Worm (Caenorhabditis elegans) whole organism, L2 larva: ENCODE measurements around the gene F01G10.6.

Experiments used
- F13H6.1 ChIP-seq: sonication (generic microtip); optimal IDR thresholded peaks from 2 replicates; lab custom pipeline; 2016; ENCODE audit warnings: missing genetic modification characterization, missing compliant biosample characterization
- ZK546.5 ChIP-seq: sonication (generic microtip); optimal IDR thresholded peaks from 2 replicates; lab custom pipeline; 2017; ENCODE audit warnings: missing biosample characterization, missing genetic modification characterization
- alr-1 ChIP-seq: fragments of 150-350 bp; optimal IDR thresholded peaks from 2 replicates; lab custom pipeline; 2014; ENCODE audit warnings: missing biosample characterization, missing genetic modification characterization
- ama-1 ChIP-seq: fragments of 150-350 bp; optimal IDR thresholded peaks from 2 replicates; lab custom pipeline; 2018; ENCODE audit warnings: inconsistent platforms
- blmp-1 ChIP-seq: sonication (generic microtip); optimal IDR thresholded peaks from 2 replicates; lab custom pipeline; 2017; ENCODE audit warnings: missing genetic modification characterization, mild to moderate bottlenecking, missing compliant biosample characterization, antibody characterized with exemption, moderate library complexity; ENCODE audit not compliant: insufficient read depth
- ceh-16 ChIP-seq: fragments of 150-350 bp; optimal IDR thresholded peaks from 2 replicates; lab custom pipeline; 2014; ENCODE audit warnings: missing biosample characterization, missing genetic modification characterization
- ceh-82 ChIP-seq: fragments of 150-350 bp; optimal IDR thresholded peaks from 2 replicates; lab custom pipeline; 2014; ENCODE audit warnings: missing biosample characterization, missing genetic modification characterization
- crh-2 ChIP-seq: sonication (generic microtip); optimal IDR thresholded peaks from 2 replicates; lab custom pipeline; 2017; ENCODE audit warnings: missing biosample characterization, missing genetic modification characterization
- dmd-4 ChIP-seq: sonication (generic microtip); optimal IDR thresholded peaks from 2 replicates; lab custom pipeline; 2017; ENCODE audit warnings: missing biosample characterization, missing genetic modification characterization
- elt-1 ChIP-seq: fragments of 150-350 bp; optimal IDR thresholded peaks from 2 replicates; lab custom pipeline; 2014; ENCODE audit warnings: missing biosample characterization, missing genetic modification characterization
- gmeb-1 ChIP-seq: fragments of 150-350 bp; optimal IDR thresholded peaks from 2 replicates; lab custom pipeline; 2014; ENCODE audit warnings: missing biosample characterization, missing genetic modification characterization
- lin-11 ChIP-seq: fragments of 150-350 bp; sonication (generic microtip); optimal IDR thresholded peaks from 2 replicates; lab custom pipeline; 2014; ENCODE audit warnings: missing biosample characterization, missing genetic modification characterization, inconsistent platforms, mixed read lengths
- lin-13 ChIP-seq: fragments of 150-350 bp; optimal IDR thresholded peaks from 2 replicates; lab custom pipeline; 2014; ENCODE audit warnings: missing biosample characterization, missing genetic modification reagents, missing genetic modification characterization
- lin-39 ChIP-seq: fragments of 150-350 bp; optimal IDR thresholded peaks from 2 replicates; lab custom pipeline; 2014; ENCODE audit warnings: missing biosample characterization, missing genetic modification reagents, missing genetic modification characterization
- mab-5 ChIP-seq: fragments of 150-350 bp; optimal IDR thresholded peaks from 2 replicates; lab custom pipeline; 2014; ENCODE audit warnings: missing biosample characterization, missing genetic modification characterization
- mbf-1 ChIP-seq: sonication (generic microtip); optimal IDR thresholded peaks from 2 replicates; lab custom pipeline; 2017; ENCODE audit warnings: missing biosample characterization, missing genetic modification characterization
- mdl-1 ChIP-seq, 2 experiments: fragments of 150-350 bp in 1 of 2; sonication (generic microtip) in 1 of 2; optimal IDR thresholded peaks; 2 replicates each; lab custom pipeline; 2017; ENCODE audit warnings: missing biosample characterization in 2 of 2, missing genetic modification characterization in 2 of 2
- nhr-10 ChIP-seq: sonication (generic microtip); optimal IDR thresholded peaks from 2 replicates; lab custom pipeline; 2017; ENCODE audit warnings: missing biosample characterization, missing genetic modification characterization
- nhr-11 ChIP-seq: fragments of 150-350 bp; optimal IDR thresholded peaks from 2 replicates; lab custom pipeline; 2014; ENCODE audit warnings: missing biosample characterization, missing genetic modification characterization
- nhr-12 ChIP-seq: fragments of 150-350 bp; optimal IDR thresholded peaks from 2 replicates; lab custom pipeline; 2014; ENCODE audit warnings: missing biosample characterization, missing genetic modification characterization
- nhr-129 ChIP-seq: fragments of 150-350 bp; optimal IDR thresholded peaks from 2 replicates; lab custom pipeline; 2014; ENCODE audit warnings: missing biosample characterization, missing genetic modification characterization
- nhr-21 ChIP-seq: fragments of 150-350 bp; optimal IDR thresholded peaks from 2 replicates; lab custom pipeline; 2014; ENCODE audit warnings: missing biosample characterization, missing genetic modification characterization
- nhr-23 ChIP-seq: fragments of 150-350 bp; optimal IDR thresholded peaks from 2 replicates; lab custom pipeline; 2014; ENCODE audit warnings: missing biosample characterization, missing genetic modification reagents, missing genetic modification characterization
- nhr-237 ChIP-seq: fragments of 150-350 bp; optimal IDR thresholded peaks from 2 replicates; lab custom pipeline; 2014; ENCODE audit warnings: missing biosample characterization, missing genetic modification characterization
- nhr-25 ChIP-seq: fragments of 150-350 bp; sonication (generic microtip); optimal IDR thresholded peaks from 3 replicates; lab custom pipeline; 2014; ENCODE audit warnings: missing biosample characterization, missing genetic modification characterization
- nhr-6 ChIP-seq: fragments of 150-350 bp; optimal IDR thresholded peaks from 2 replicates; lab custom pipeline; 2014; ENCODE audit warnings: missing biosample characterization, missing genetic modification characterization
- skn-1 ChIP-seq: sonication (generic microtip); optimal IDR thresholded peaks from 2 replicates; lab custom pipeline; 2017; ENCODE audit warnings: missing biosample characterization, missing genetic modification characterization
- sma-3 ChIP-seq: sonication (generic microtip); optimal IDR thresholded peaks from 2 replicates; lab custom pipeline; 2016; ENCODE audit warnings: missing genetic modification reagents, missing genetic modification characterization, missing compliant biosample characterization
- unc-39 ChIP-seq: fragments of 150-350 bp; optimal IDR thresholded peaks from 2 replicates; lab custom pipeline; 2014; ENCODE audit warnings: missing biosample characterization, missing genetic modification characterization
- unc-55 ChIP-seq: fragments of 150-350 bp; sonication (generic microtip); optimal IDR thresholded peaks from 3 replicates; lab custom pipeline; 2014; ENCODE audit warnings: missing biosample characterization, missing genetic modification reagents, missing genetic modification characterization
- unc-62 ChIP-seq: fragments of 150-350 bp; optimal IDR thresholded peaks from 2 replicates; lab custom pipeline; 2014; ENCODE audit warnings: missing biosample characterization, missing genetic modification reagents, missing genetic modification characterization
- zag-1 ChIP-seq: fragments of 150-350 bp; optimal IDR thresholded peaks from 2 replicates; lab custom pipeline; 2014; ENCODE audit warnings: missing biosample characterization, missing genetic modification characterization
- ztf-11 ChIP-seq: sonication (generic microtip); optimal IDR thresholded peaks from 2 replicates; lab custom pipeline; 2017; ENCODE audit warnings: missing biosample characterization, missing genetic modification characterization
- ztf-4 ChIP-seq: fragments of 150-350 bp; optimal IDR thresholded peaks from 2 replicates; lab custom pipeline; 2014; ENCODE audit warnings: missing biosample characterization, missing genetic modification characterization

Gene F01G10.6

ce11 chrIV:10216078-10216477 lies 11.4 kb downstream of the F01G10.6 start, which contains the start of gene col-124:
TSS of gene col-124 (plus strand) at chrIV:10216451.
- TF ChIP-seq lin-39 (tag; lab: Kevin White, UChicago): no peak
- no peak for TF ChIP-seq nhr-12
- no peak for TF ChIP-seq F13H6.1 (tag; lab: Kevin White, UChicago)
- no peak for TF ChIP-seq alr-1 (tag; lab: Kevin White, UChicago)

ce11 chrIV:10215393-10215792 lies 12.0 kb downstream of the F01G10.6 start:
- TF ChIP-seq ama-1 (lab: Kevin White, UChicago) (no peak), ztf-4 (tag; lab: Kevin White, UChicago) (no peak), mab-5 (tag; lab: Kevin White, UChicago) (no peak), nhr-12 (no peak), mdl-1 (tag; optimal IDR thresholded peaks at IDR 0.05; lab: Kevin White, UChicago) (no peak), ceh-82 (tag; lab: Kevin White, UChicago) (no peak), skn-1 (tag; lab: Kevin White, UChicago) (no peak), nhr-25 (tag; lab: Kevin White, UChicago) (no peak), ceh-16 (no peak), dmd-4 (tag; lab: Kevin White, UChicago) (no peak), nhr-11 (tag; lab: Kevin White, UChicago) (no peak)

ce11 chrIV:10214811-10215210 lies 12.6 kb downstream of the F01G10.6 start, which contains the start of gene abt-1:
TSS of gene abt-1 (minus strand) at chrIV:10214911.
- TF ChIP-seq mbf-1 (tag; lab: Kevin White, UChicago): no peak
- TF ChIP-seq nhr-237: no peak
- TF ChIP-seq ceh-82 (tag; lab: Kevin White, UChicago): no peak
- no peak for TF ChIP-seq nhr-11 (tag; lab: Kevin White, UChicago)
- no peak for TF ChIP-seq nhr-129 (tag; lab: Kevin White, UChicago)
- no peak for TF ChIP-seq nhr-25 (tag; lab: Kevin White, UChicago)
- no peak for TF ChIP-seq zag-1 (tag; lab: Kevin White, UChicago)
- TF ChIP-seq dmd-4 (tag; lab: Kevin White, UChicago): no peak
- no peak for TF ChIP-seq nhr-21

- TF ChIP-seq unc-55 (GFP tag; lab: Kevin White, UChicago) (no peak), ztf-11 (tag; lab: Kevin White, UChicago) (no peak), nhr-12 (no peak), nhr-21 (no peak), nhr-10 (tag; lab: Kevin White, UChicago) (no peak), lin-39 (tag; lab: Kevin White, UChicago) (no peak), nhr-129 (tag; lab: Kevin White, UChicago) (no peak), lin-13 (GFP tag; lab: Kevin White, UChicago) (no peak), F13H6.1 (tag; lab: Kevin White, UChicago) (no peak), nhr-6 (tag; lab: Kevin White, UChicago) (no peak), nhr-23 (no peak)
These were observed 21.3 kb downstream of the F01G10.6 start, which contains the start of gene K04D7.6 for ce11 chrIV:10206182-10206581. TSS of gene K04D7.6 (minus strand) at chrIV:10206282.

ce11 chrIV:10197317-10197867 lies 30.0 kb downstream of the F01G10.6 start, which contains the start of gene gon-4:
TSS of gene gon-4 (plus strand) at chrIV:10197817.
- TF ChIP-seq unc-55 (GFP tag; lab: Kevin White, UChicago): no peak
- no peak for TF ChIP-seq ztf-11 (tag; lab: Kevin White, UChicago)
- TF ChIP-seq zag-1 (tag; lab: Kevin White, UChicago): no peak
- no peak for TF ChIP-seq gmeb-1 (tag; lab: Kevin White, UChicago)
- no peak for TF ChIP-seq unc-39 (tag; lab: Kevin White, UChicago)
- TF ChIP-seq, all 48 proteins: peak for 0

ce11 chrIV:10194345-10194744 lies 33.1 kb downstream of the F01G10.6 start, which contains the start of gene ptrg-1:
TSS of gene ptrg-1 (minus strand) at chrIV:10194445.
- TF ChIP-seq unc-39 (tag; lab: Kevin White, UChicago) (no peak), ZK546.5 (tag; lab: Kevin White, UChicago) (no peak), nhr-10 (tag; lab: Kevin White, UChicago) (no peak), nhr-12 (no peak), crh-2 (no peak), lin-11 (no peak), elt-1 (no peak), nhr-23 (no peak), unc-62 (no peak), sma-3 (GFP tag; lab: Kevin White, UChicago) (no peak), blmp-1 (tag; lab: Kevin White, UChicago) (no peak)
